Worm (Caenorhabditis elegans) whole organism, L4/young adult: ENCODE data around the gene F53C11.9.

Source experiments
- W03F9.2 ChIP-seq: fragments of 150-350 bp; optimal IDR thresholded peaks from 2 replicates; lab custom pipeline; 2014; ENCODE audit warnings: missing biosample characterization, missing genetic modification characterization
- dao-5 ChIP-seq: sonication (generic microtip); optimal IDR thresholded peaks from 2 replicates; lab custom pipeline; 2016; ENCODE audit warnings: missing genotype, missing genetic modification characterization, moderate library complexity, missing compliant biosample characterization
- him-1 ChIP-seq: sonication (generic microtip); optimal IDR thresholded peaks from 2 replicates; lab custom pipeline; 2016; ENCODE audit warnings: missing genotype, missing genetic modification reagents, missing genetic modification characterization, missing compliant biosample characterization

ce11 chrV:13738374-13738773, 39.4 kb upstream of the F53C11.9 start, which contains the start of gene irg-5:
- TF ChIP-seq him-1 (tag; lab: Kevin White, UChicago): no peak
- no peak for TF ChIP-seq dao-5
- no peak for TF ChIP-seq W03F9.2 (tag; lab: Kevin White, UChicago)
